Fruit fly (Drosophila melanogaster) whole organism, adult: ENCODE measurements around the gene mei-217.

Source experiments
- CG1620 ChIP-seq: fragments of 200-800 bp; sonication (Bioruptor generic); optimal IDR thresholded peaks from 2 replicates; lab custom pipeline; 2016; ENCODE audit warnings: missing biosample characterization, missing genetic modification characterization
- CG33017 ChIP-seq: fragments of 200-800 bp; sonication (Bioruptor generic); optimal IDR thresholded peaks from 2 replicates; lab custom pipeline; 2018; ENCODE audit warnings: missing biosample characterization, mild to moderate bottlenecking, missing genetic modification characterization, moderate library complexity
- CG5204 ChIP-seq: fragments of 200-800 bp; sonication (Bioruptor generic); optimal IDR thresholded peaks from 2 replicates; lab custom pipeline; 2016; ENCODE audit warnings: missing biosample characterization, missing genetic modification characterization
- CG7045 ChIP-seq: fragments of 200-800 bp; sonication (Bioruptor generic); optimal IDR thresholded peaks from 2 replicates; lab custom pipeline; 2017; ENCODE audit warnings: missing biosample characterization, mild to moderate bottlenecking, missing genetic modification characterization
- CG7101 ChIP-seq: fragments of 200-800 bp; sonication (Bioruptor generic); optimal IDR thresholded peaks from 2 replicates; lab custom pipeline; 2018; ENCODE audit warnings: missing biosample characterization, mild to moderate bottlenecking, missing genetic modification characterization, moderate library complexity
- Hr96 ChIP-seq: fragments of 200-800 bp; sonication (Bioruptor generic); optimal IDR thresholded peaks from 2 replicates; lab custom pipeline; 2016; ENCODE audit warnings: missing biosample characterization, missing genetic modification characterization
- cic ChIP-seq: fragments of 200-800 bp; sonication (Bioruptor generic); optimal IDR thresholded peaks from 2 replicates; lab custom pipeline; 2017; ENCODE audit warnings: missing biosample characterization, mild to moderate bottlenecking, missing genetic modification characterization, moderate library complexity
- cnc ChIP-seq, 2 experiments: fragments of >200 bp; optimal IDR thresholded peaks; 2 replicates each; lab custom pipeline; 2017
- pad ChIP-seq: fragments of 200-800 bp; sonication (Bioruptor generic); optimal IDR thresholded peaks from 3 replicates; lab custom pipeline; 2017; ENCODE audit warnings: missing biosample characterization, missing genetic modification characterization, mild to moderate bottlenecking, moderate library complexity, missing genetic modification reagents
- toe ChIP-seq: fragments of 200-800 bp; sonication (Bioruptor generic); optimal IDR thresholded peaks from 2 replicates; lab custom pipeline; 2016; ENCODE audit warnings: missing biosample characterization, missing genetic modification characterization

DNA sequence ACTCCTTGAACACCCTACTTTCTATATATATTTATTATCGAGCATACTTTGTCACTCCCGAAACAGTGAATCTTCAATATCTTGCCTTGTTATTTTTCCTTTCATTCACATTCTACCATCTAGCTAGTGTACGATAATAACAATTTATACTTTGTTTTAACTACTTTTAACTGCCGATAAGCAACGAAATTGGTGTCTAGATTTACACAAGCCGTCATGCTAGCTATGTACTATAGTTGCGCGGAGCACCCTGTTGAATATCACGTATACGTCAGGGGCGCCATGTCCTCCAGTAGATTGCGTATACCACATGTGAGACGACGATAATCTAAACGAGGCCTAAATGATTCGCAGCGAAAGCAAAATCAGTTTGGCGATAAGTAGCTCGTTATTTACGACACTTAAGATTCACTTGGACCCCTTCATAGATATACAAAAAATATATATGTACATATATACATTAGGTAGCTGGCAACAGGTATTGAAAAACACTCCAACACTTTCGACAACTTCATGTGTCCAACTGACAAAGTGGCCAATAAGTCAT is 48.8 kb downstream of the mei-217 start:
- TF ChIP-seq cnc (optimal IDR thresholded peaks at IDR 0.05; lab: Kevin White, UChicago) = no peak
- TF ChIP-seq CG5204 (GFP tag; lab: Kevin White, UChicago) = no peak
- TF ChIP-seq CG33017 (tag; lab: Kevin White, UChicago) = no peak
- peak; percentile 26 for TF ChIP-seq CG7101 (tag; lab: Kevin White, UChicago)
- TF ChIP-seq toe = no peak
- TF ChIP-seq cic (GFP tag; lab: Kevin White, UChicago) = no peak
- no peak for TF ChIP-seq CG1620 (GFP tag; lab: Kevin White, UChicago)
- no peak for TF ChIP-seq CG7045 (GFP tag; lab: Kevin White, UChicago)
- TF ChIP-seq pad (GFP tag; lab: Kevin White, UChicago) = no peak
- no peak for TF ChIP-seq Hr96 (GFP tag; lab: Kevin White, UChicago)
